Worm (Caenorhabditis elegans) whole organism, midembryonic: ENCODE data around the gene her-1.

Experiments used
- T22C8.4 ChIP-seq: fragments of 200-800 bp; sonication (Bioruptor generic); IDR thresholded peaks from 2 replicates; pipeline ENCODE4 v1.3.6; 2022; ENCODE audit warnings: missing genetic modification characterization, missing compliant biosample characterization
- cog-1 ChIP-seq: sonication (generic microtip); optimal IDR thresholded peaks from 2 replicates; lab custom pipeline; 2016; ENCODE audit warnings: missing genetic modification characterization, missing compliant biosample characterization
- flt-1 ChIP-seq: fragments of 200-800 bp; sonication (Bioruptor generic); IDR thresholded peaks from 2 replicates; pipeline ENCODE4 v1.3.6; 2022; ENCODE audit warnings: missing genetic modification characterization, missing compliant biosample characterization
- klf-2 ChIP-seq: fragments of 200-800 bp; sonication (Bioruptor generic); conservative IDR thresholded peaks from 2 replicates; pipeline ENCODE4 v1.3.6; 2022; ENCODE audit warnings: missing genetic modification reagents, missing genetic modification characterization, missing compliant biosample characterization
- med-1 ChIP-seq: sonication (generic microtip); optimal IDR thresholded peaks from 2 replicates; lab custom pipeline; 2017; ENCODE audit warnings: missing genetic modification characterization, mild to moderate bottlenecking, missing compliant biosample characterization, antibody characterized with exemption, missing genetic modification reagents; ENCODE audit not compliant: insufficient read depth
- ref-1 ChIP-seq: fragments of 200-800 bp; sonication (Bioruptor generic); conservative IDR thresholded peaks from 2 replicates; pipeline ENCODE4 v1.3.6; 2022; ENCODE audit warnings: missing genetic modification reagents, missing genetic modification characterization, missing compliant biosample characterization
- tab-1 ChIP-seq: fragments of 200-800 bp; sonication (Bioruptor generic); IDR thresholded peaks from 2 replicates; pipeline ENCODE4 v1.3.6; 2022; ENCODE audit warnings: missing genetic modification characterization, missing compliant biosample characterization
- ztf-23 ChIP-seq: fragments of 200-800 bp; sonication (Bioruptor generic); IDR thresholded peaks from 2 replicates; pipeline ENCODE4 v1.3.6; 2022; ENCODE audit warnings: missing genetic modification reagents, missing genetic modification characterization, missing compliant biosample characterization
- ztf-29 ChIP-seq: fragments of 200-800 bp; sonication (Bioruptor generic); IDR thresholded peaks from 2 replicates; pipeline ENCODE4 v1.3.6; 2022; ENCODE audit warnings: missing genetic modification reagents, missing genetic modification characterization, missing compliant biosample characterization

Gene her-1

ce11 chrV:9696715-9697114, at the start of gene her-1:
TSS of gene her-1 (plus strand) at chrV:9697015.
- TF ChIP-seq klf-2 (GFP tag; lab: Robert Waterston, UW) (no peak), flt-1 (GFP tag; lab: Robert Waterston, UW) (no peak), T22C8.4 (no peak), med-1 (GFP tag; lab: Kevin White, UChicago) (no peak)

DNA sequence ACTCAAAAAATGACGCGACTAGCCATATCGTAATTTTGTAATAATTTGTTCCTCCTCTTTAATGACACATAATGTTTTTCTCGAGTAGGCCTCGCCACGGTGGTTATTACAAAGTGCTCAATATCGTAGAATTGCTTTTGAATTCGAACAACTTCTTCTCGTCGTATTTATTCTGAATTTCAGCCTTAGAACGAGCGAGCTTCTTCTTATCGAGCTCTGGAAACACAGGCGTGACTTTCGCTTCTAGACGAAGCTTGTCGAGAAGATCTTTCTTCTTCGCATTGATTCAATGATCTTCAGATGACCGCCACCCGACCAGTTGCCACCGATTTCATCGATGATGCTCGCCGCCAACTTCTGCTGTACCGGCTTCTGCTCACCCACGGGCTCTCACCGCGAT, 45.5 kb upstream of the her-1 start, which contains the start of gene T06E4.21:
Gene T06E4.21, plus strand, starts transcription at position 301 of the 400 bp plus-strand sequence.
- TF ChIP-seq tab-1 (GFP tag; lab: Robert Waterston, UW): no peak
- no peak for TF ChIP-seq ztf-23 (GFP tag; lab: Robert Waterston, UW)
- TF ChIP-seq ztf-29 (GFP tag; lab: Robert Waterston, UW): no peak
- no peak for TF ChIP-seq med-1 (GFP tag; lab: Kevin White, UChicago)

- TF ChIP-seq T22C8.4: no peak
- no peak for TF ChIP-seq cog-1
- TF ChIP-seq ref-1 (GFP tag; lab: Robert Waterston, UW): no peak
- TF ChIP-seq ztf-29 (GFP tag; lab: Robert Waterston, UW): no peak
- TF ChIP-seq med-1 (GFP tag; lab: Kevin White, UChicago): no peak
- TF ChIP-seq ztf-23 (GFP tag; lab: Robert Waterston, UW): no peak
- TF ChIP-seq flt-1 (GFP tag; lab: Robert Waterston, UW): no peak
- TF ChIP-seq tab-1 (GFP tag; lab: Robert Waterston, UW): no peak
- no peak for TF ChIP-seq klf-2 (GFP tag; lab: Robert Waterston, UW)
Observed at ce11 chrV:9654154-9654805, 42.5 kb upstream of the her-1 start, which contains the start of gene cyp-29A4. TSS of gene cyp-29A4 (plus strand) at chrV:9654755.

ce11 chrV:9661514-9661913, 35.3 kb upstream of the her-1 start, which contains the start of gene pitr-4:
TSS of gene pitr-4 (minus strand) at chrV:9661614.
- TF ChIP-seq med-1 (GFP tag; lab: Kevin White, UChicago) (no peak), ztf-23 (GFP tag; lab: Robert Waterston, UW) (no peak), ref-1 (GFP tag; lab: Robert Waterston, UW) (no peak), flt-1 (GFP tag; lab: Robert Waterston, UW) (no peak), cog-1 (no peak), T22C8.4 (no peak), klf-2 (GFP tag; lab: Robert Waterston, UW) (no peak), ztf-29 (GFP tag; lab: Robert Waterston, UW) (no peak), tab-1 (GFP tag; lab: Robert Waterston, UW) (no peak)

ce11 chrV:9663948-9664347, 32.9 kb upstream of the her-1 start:
- TF ChIP-seq klf-2 (GFP tag; lab: Robert Waterston, UW) (no peak), ref-1 (GFP tag; lab: Robert Waterston, UW) (no peak), med-1 (GFP tag; lab: Kevin White, UChicago) (no peak), flt-1 (GFP tag; lab: Robert Waterston, UW) (no peak), T22C8.4 (no peak), ztf-23 (GFP tag; lab: Robert Waterston, UW) (no peak), ztf-29 (GFP tag; lab: Robert Waterston, UW) (no peak), tab-1 (GFP tag; lab: Robert Waterston, UW) (no peak), cog-1 (no peak)

ce11 chrV:9664620-9665019, 32.2 kb upstream of the her-1 start:
- TF ChIP-seq ztf-23 (GFP tag; lab: Robert Waterston, UW) (no peak), tab-1 (GFP tag; lab: Robert Waterston, UW) (no peak), T22C8.4 (no peak), ztf-29 (GFP tag; lab: Robert Waterston, UW) (no peak), ref-1 (GFP tag; lab: Robert Waterston, UW) (no peak)

ce11 chrV:9666394-9666793, 30.4 kb upstream of the her-1 start, which contains the start of gene ZK287.1:
TSS of gene ZK287.1 (plus strand) at chrV:9666694.
- TF ChIP-seq flt-1 (GFP tag; lab: Robert Waterston, UW) (no peak), cog-1 (no peak), tab-1 (GFP tag; lab: Robert Waterston, UW) (no peak), T22C8.4 (no peak), med-1 (GFP tag; lab: Kevin White, UChicago) (no peak), ztf-23 (GFP tag; lab: Robert Waterston, UW) (no peak), ref-1 (GFP tag; lab: Robert Waterston, UW) (no peak), klf-2 (GFP tag; lab: Robert Waterston, UW) (no peak), ztf-29 (GFP tag; lab: Robert Waterston, UW) (no peak)

DNA sequence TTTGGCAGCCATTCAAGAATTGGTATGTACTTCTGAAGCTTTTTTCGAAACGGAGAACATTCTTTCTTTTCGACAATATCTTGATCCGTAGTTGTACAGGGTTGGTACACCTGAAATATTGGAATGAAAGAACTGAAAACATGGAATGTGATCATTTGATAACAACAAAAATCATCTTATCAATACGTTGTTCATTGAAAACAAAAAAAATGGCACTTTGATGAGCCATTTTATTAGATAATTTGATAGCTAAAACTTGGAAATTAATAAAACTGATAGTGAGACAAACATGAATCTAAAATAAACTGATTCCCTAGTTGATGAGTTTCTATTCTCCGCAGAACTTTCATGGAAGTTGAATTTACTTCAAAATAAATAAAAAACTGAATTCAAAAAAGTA, 24.3 kb upstream of the her-1 start:
- no peak for TF ChIP-seq ztf-23 (GFP tag; lab: Robert Waterston, UW)
- TF ChIP-seq klf-2 (GFP tag; lab: Robert Waterston, UW): no peak
- TF ChIP-seq cog-1: no peak
- no peak for TF ChIP-seq ref-1 (GFP tag; lab: Robert Waterston, UW)
- TF ChIP-seq med-1 (GFP tag; lab: Kevin White, UChicago): no peak
- no peak for TF ChIP-seq flt-1 (GFP tag; lab: Robert Waterston, UW)
- no peak for TF ChIP-seq T22C8.4
- TF ChIP-seq ztf-29 (GFP tag; lab: Robert Waterston, UW): no peak

DNA sequence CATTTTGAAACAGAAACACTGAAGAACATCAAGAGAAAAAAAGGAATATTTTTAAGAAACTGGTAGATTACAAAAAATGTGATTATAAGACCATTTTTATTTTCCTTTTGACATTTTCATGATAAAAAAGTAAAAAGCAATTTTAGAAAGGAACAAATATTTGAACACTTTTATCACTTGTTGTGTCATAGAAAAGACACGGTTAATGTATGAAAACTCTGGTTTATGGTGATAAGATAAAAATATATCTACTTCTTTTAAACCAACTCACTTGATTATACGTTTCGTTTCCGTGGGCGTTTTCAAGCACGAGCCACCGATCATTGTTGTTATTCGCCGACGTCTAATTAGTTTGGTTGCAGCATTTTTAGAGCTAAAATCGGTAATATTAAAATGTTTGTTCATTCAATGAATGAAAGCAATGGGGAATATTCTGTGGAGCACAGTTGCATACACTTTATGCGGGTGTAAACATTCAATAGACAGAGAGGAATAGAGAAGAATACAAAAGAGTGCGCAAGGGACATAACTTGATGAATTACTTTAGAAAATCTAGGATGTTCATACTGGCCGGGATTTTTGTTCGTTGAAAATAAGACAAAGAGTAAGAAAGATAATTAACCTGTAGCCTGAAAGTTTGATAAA, 23.5 kb upstream of the her-1 start, which contains the start of gene sulp-8:
Gene sulp-8, minus strand, starts transcription at position 469 of the 645 bp plus-strand sequence.
- TF ChIP-seq ztf-23 (GFP tag; lab: Robert Waterston, UW) (no peak), cog-1 (no peak), tab-1 (GFP tag; lab: Robert Waterston, UW) (no peak), ztf-29 (GFP tag; lab: Robert Waterston, UW) (no peak), med-1 (GFP tag; lab: Kevin White, UChicago) (no peak), T22C8.4 (no peak), ref-1 (GFP tag; lab: Robert Waterston, UW) (no peak), flt-1 (GFP tag; lab: Robert Waterston, UW) (no peak), klf-2 (GFP tag; lab: Robert Waterston, UW) (no peak)
